Worm (Caenorhabditis elegans) whole organism, L3 larva: ENCODE results near the gene C25H3.15.

Experiments
- R02D3.7 ChIP-seq: fragments of 150-350 bp; optimal IDR thresholded peaks from 2 replicates; lab custom pipeline; 2014; ENCODE audit warnings: missing biosample characterization, missing genetic modification characterization
- aly-2 ChIP-seq: fragments of 150-350 bp; optimal IDR thresholded peaks from 2 replicates; lab custom pipeline; 2014; ENCODE audit warnings: missing biosample characterization, missing genetic modification characterization
- ama-1 ChIP-seq: fragments of 150-350 bp; optimal IDR thresholded peaks from 2 replicates; lab custom pipeline; 2018
- ceh-16 ChIP-seq: sonication (generic microtip); optimal IDR thresholded peaks from 2 replicates; lab custom pipeline; 2017; ENCODE audit warnings: missing biosample characterization, missing genetic modification characterization
- ceh-82 ChIP-seq: fragments of 150-350 bp; optimal IDR thresholded peaks from 2 replicates; lab custom pipeline; 2014; ENCODE audit warnings: missing biosample characterization, missing genetic modification characterization
- ceh-9 ChIP-seq: sonication (generic microtip); optimal IDR thresholded peaks from 2 replicates; lab custom pipeline; 2018; ENCODE audit warnings: missing biosample characterization, missing genetic modification characterization
- daf-12 ChIP-seq: fragments of 150-350 bp; optimal IDR thresholded peaks from 2 replicates; lab custom pipeline; 2014; ENCODE audit warnings: missing biosample characterization, missing genetic modification reagents, missing genetic modification characterization
- egl-27 ChIP-seq: sonication (generic microtip); optimal IDR thresholded peaks from 4 replicates; lab custom pipeline; 2017; ENCODE audit warnings: missing biosample characterization, missing genetic modification reagents, missing genetic modification characterization
- egl-5 ChIP-seq: fragments of 150-350 bp; optimal IDR thresholded peaks from 2 replicates; lab custom pipeline; 2017; ENCODE audit warnings: missing biosample characterization, missing genetic modification reagents, missing genetic modification characterization, inconsistent platforms
- elt-1 ChIP-seq: fragments of 150-350 bp; optimal IDR thresholded peaks from 2 replicates; lab custom pipeline; 2014; ENCODE audit warnings: missing biosample characterization, missing genetic modification characterization
- elt-2 ChIP-seq: sonication (generic microtip); optimal IDR thresholded peaks from 2 replicates; lab custom pipeline; 2016; ENCODE audit warnings: missing genetic modification reagents, mild to moderate bottlenecking, missing genetic modification characterization, missing compliant biosample characterization
- eor-1 ChIP-seq, 2 experiments: fragments of 150-350 bp; optimal IDR thresholded peaks; 2 replicates each; lab custom pipeline; 2014 to 2018; ENCODE audit warnings: missing biosample characterization in 2 of 2, missing genetic modification characterization in 2 of 2
- fkh-10 ChIP-seq: sonication (generic microtip); optimal IDR thresholded peaks from 2 replicates; lab custom pipeline; 2017; ENCODE audit warnings: missing biosample characterization, missing genetic modification reagents, missing genetic modification characterization
- fkh-2 ChIP-seq: fragments of 150-350 bp; optimal IDR thresholded peaks from 2 replicates; lab custom pipeline; 2014; ENCODE audit warnings: missing biosample characterization, missing genetic modification reagents, missing genetic modification characterization
- fos-1 ChIP-seq: fragments of 150-350 bp; optimal IDR thresholded peaks from 2 replicates; lab custom pipeline; 2014; ENCODE audit warnings: missing biosample characterization, missing genetic modification characterization
- hmg-11 ChIP-seq: sonication (generic microtip); optimal IDR thresholded peaks from 2 replicates; lab custom pipeline; 2016; ENCODE audit warnings: missing genetic modification characterization, missing compliant biosample characterization
- lin-15B ChIP-seq: fragments of 150-350 bp; optimal IDR thresholded peaks from 2 replicates; lab custom pipeline; 2014; ENCODE audit warnings: missing biosample characterization, missing genetic modification characterization
- lin-39 ChIP-seq: fragments of 150-350 bp; optimal IDR thresholded peaks from 2 replicates; lab custom pipeline; 2018; ENCODE audit warnings: missing biosample characterization, missing genetic modification reagents, missing genetic modification characterization
- lsy-12 ChIP-seq: sonication (generic microtip); optimal IDR thresholded peaks from 2 replicates; lab custom pipeline; 2016; ENCODE audit warnings: mild to moderate bottlenecking, missing genetic modification characterization, missing compliant biosample characterization
- mdl-1 ChIP-seq: fragments of 150-350 bp; optimal IDR thresholded peaks from 2 replicates; lab custom pipeline; 2014; ENCODE audit warnings: missing biosample characterization, missing genetic modification characterization
- mml-1 ChIP-seq: fragments of 150-350 bp; sonication (generic microtip); optimal IDR thresholded peaks from 3 replicates; lab custom pipeline; 2014; ENCODE audit warnings: missing biosample characterization, missing genetic modification characterization
- nfya-1 ChIP-seq: sonication (generic microtip); optimal IDR thresholded peaks from 2 replicates; lab custom pipeline; 2017; ENCODE audit warnings: missing genetic modification characterization, mild to moderate bottlenecking, missing compliant biosample characterization, antibody characterized with exemption, moderate library complexity; ENCODE audit not compliant: insufficient read depth
- nhr-11 ChIP-seq: fragments of 150-350 bp; optimal IDR thresholded peaks from 2 replicates; lab custom pipeline; 2014; ENCODE audit warnings: missing biosample characterization, missing genetic modification characterization
- nhr-12 ChIP-seq: fragments of 150-350 bp; optimal IDR thresholded peaks from 2 replicates; lab custom pipeline; 2014; ENCODE audit warnings: missing biosample characterization, missing genetic modification characterization
- nhr-23 ChIP-seq: fragments of 150-350 bp; optimal IDR thresholded peaks from 2 replicates; lab custom pipeline; 2014; ENCODE audit warnings: missing biosample characterization, missing genetic modification reagents, missing genetic modification characterization
- nhr-237 ChIP-seq: fragments of 150-350 bp; optimal IDR thresholded peaks from 2 replicates; lab custom pipeline; 2014; ENCODE audit warnings: missing biosample characterization, missing genetic modification characterization
- nhr-25 ChIP-seq: sonication (generic microtip); optimal IDR thresholded peaks from 2 replicates; lab custom pipeline; 2017; ENCODE audit warnings: missing biosample characterization, missing genetic modification characterization
- nhr-28 ChIP-seq: fragments of 150-350 bp; optimal IDR thresholded peaks from 2 replicates; lab custom pipeline; 2014; ENCODE audit warnings: missing biosample characterization, missing genetic modification characterization
- nhr-43 ChIP-seq: sonication (generic microtip); optimal IDR thresholded peaks from 2 replicates; lab custom pipeline; 2016; ENCODE audit warnings: mild to moderate bottlenecking, missing genetic modification characterization, missing compliant biosample characterization; ENCODE audit not compliant: poor library complexity, severe bottlenecking
- nhr-67 ChIP-seq: fragments of 150-350 bp; optimal IDR thresholded peaks from 2 replicates; lab custom pipeline; 2014; ENCODE audit warnings: missing biosample characterization, missing genetic modification characterization
- nhr-76 ChIP-seq: fragments of 150-350 bp; sonication (generic microtip); optimal IDR thresholded peaks from 5 replicates; lab custom pipeline; 2014; ENCODE audit warnings: missing biosample characterization, missing genetic modification characterization
- nhr-77 ChIP-seq: fragments of 150-350 bp; optimal IDR thresholded peaks from 2 replicates; lab custom pipeline; 2014; ENCODE audit warnings: missing biosample characterization, missing genetic modification characterization
- pha-4 ChIP-seq: fragments of 150-350 bp; optimal IDR thresholded peaks from 2 replicates; lab custom pipeline; 2014; ENCODE audit warnings: missing biosample characterization, missing genetic modification reagents, missing genetic modification characterization
- pqm-1 ChIP-seq: fragments of 150-350 bp; optimal IDR thresholded peaks from 2 replicates; lab custom pipeline; 2017; ENCODE audit warnings: missing biosample characterization, missing genetic modification characterization, inconsistent platforms
- sea-2 ChIP-seq: fragments of 150-350 bp; sonication (generic microtip); optimal IDR thresholded peaks from 4 replicates; lab custom pipeline; 2014; ENCODE audit warnings: missing biosample characterization, missing genetic modification reagents, missing genetic modification characterization
- skn-1 ChIP-seq: fragments of 150-350 bp; optimal IDR thresholded peaks from 2 replicates; lab custom pipeline; 2014; ENCODE audit warnings: missing biosample characterization, missing genetic modification characterization
- tbx-2 ChIP-seq: sonication (generic microtip); optimal IDR thresholded peaks from 2 replicates; lab custom pipeline; 2016; ENCODE audit warnings: mild to moderate bottlenecking, missing genetic modification characterization, missing compliant biosample characterization
- unc-39 ChIP-seq: sonication (generic microtip); optimal IDR thresholded peaks from 4 replicates; lab custom pipeline; 2017; ENCODE audit warnings: missing biosample characterization, missing genetic modification characterization
- unc-62 ChIP-seq: fragments of 150-350 bp; sonication (generic microtip); optimal IDR thresholded peaks from 4 replicates; lab custom pipeline; 2014; ENCODE audit warnings: missing biosample characterization, missing genetic modification reagents, missing genetic modification characterization
- zag-1 ChIP-seq: fragments of 150-350 bp; optimal IDR thresholded peaks from 2 replicates; lab custom pipeline; 2014; ENCODE audit warnings: missing biosample characterization, missing genetic modification characterization
- ztf-11 ChIP-seq: fragments of 150-350 bp; optimal IDR thresholded peaks from 2 replicates; lab custom pipeline; 2014; ENCODE audit warnings: missing biosample characterization, missing genetic modification characterization

C25H3.15 gene

DNA sequence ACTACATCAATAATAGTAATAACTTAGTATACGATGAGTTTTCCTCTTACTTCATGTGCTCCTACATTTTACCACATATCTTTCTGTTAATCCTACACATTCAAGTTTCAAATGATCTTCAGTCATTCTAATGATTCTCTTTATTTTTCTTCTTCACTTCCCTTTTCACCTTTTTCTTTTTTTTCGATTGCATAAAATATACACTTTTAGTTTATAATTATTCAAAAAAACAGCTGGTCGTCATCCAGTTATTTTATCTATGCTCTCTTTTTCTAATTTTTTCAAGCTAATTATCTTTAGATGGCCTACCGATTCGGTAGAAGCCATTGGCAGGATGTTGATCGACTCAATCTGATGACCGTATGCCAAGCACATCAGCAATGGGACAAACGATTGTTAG, 10.9 kb upstream of the C25H3.15 start, which contains the start of gene F59E12.1:
Gene F59E12.1 (plus strand): TSS at position 301 of the 400 bp plus-strand sequence.
- TF ChIP-seq nhr-76 (tag; lab: Kevin White, UChicago), result no peak
- no peak for TF ChIP-seq mdl-1 (tag; lab: Kevin White, UChicago)
- no peak for TF ChIP-seq ztf-11
- no peak for TF ChIP-seq fos-1 (tag; lab: Kevin White, UChicago)
- TF ChIP-seq ceh-82, result no peak
- no peak for TF ChIP-seq aly-2 (tag; lab: Kevin White, UChicago)
- no peak for TF ChIP-seq tbx-2 (tag; lab: Kevin White, UChicago)
- TF ChIP-seq nhr-28 (tag; lab: Kevin White, UChicago), result no peak
- TF ChIP-seq unc-62 (GFP tag; lab: Kevin White, UChicago), result no peak
- TF ChIP-seq egl-27 (tag; lab: Kevin White, UChicago), result no peak
- no peak for TF ChIP-seq unc-39 (tag; lab: Kevin White, UChicago)
- TF ChIP-seq nhr-237 (tag; lab: Kevin White, UChicago), result no peak
- TF ChIP-seq, all 47 proteins: peak for 0

DNA sequence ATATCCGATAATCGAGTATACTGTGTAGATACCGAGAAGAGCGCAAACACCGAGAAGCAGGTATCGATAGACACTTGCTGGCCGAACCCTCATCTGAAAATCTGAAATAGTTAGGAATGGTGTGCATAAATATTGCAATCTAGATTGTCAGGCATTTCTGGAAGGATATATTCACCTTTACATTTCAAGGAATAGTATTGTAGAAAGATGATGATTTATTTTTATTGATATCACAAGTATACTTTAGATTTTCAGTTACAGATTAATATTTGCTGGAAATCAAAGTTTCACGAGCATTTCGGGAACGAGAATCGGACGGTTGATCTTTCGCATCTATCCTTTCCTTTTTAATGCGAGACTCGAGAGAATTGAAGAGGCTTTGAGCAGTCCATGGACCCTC, 5.5 kb upstream of the C25H3.15 start, which contains the start of gene fut-3:
Gene fut-3 (minus strand): TSS at position 101 of the 400 bp plus-strand sequence.
- TF ChIP-seq lin-39 (tag; lab: Kevin White, UChicago) (no peak), egl-5 (no peak), nhr-43 (tag; lab: Kevin White, UChicago) (no peak), fkh-2 (tag; lab: Kevin White, UChicago) (no peak), eor-1 (tag; optimal IDR thresholded peaks at IDR 0.05; lab: Kevin White, UChicago) (no peak), nhr-77 (tag; lab: Kevin White, UChicago) (no peak), unc-62 (GFP tag; lab: Kevin White, UChicago) (no peak), pha-4 (tag; lab: Kevin White, UChicago) (no peak), unc-39 (tag; lab: Kevin White, UChicago) (no peak), ztf-11 (no peak), R02D3.7 (tag; lab: Kevin White, UChicago) (no peak), nfya-1 (tag; lab: Kevin White, UChicago) (no peak), fkh-10 (GFP tag; lab: Kevin White, UChicago) (no peak), nhr-23 (tag; lab: Kevin White, UChicago) (no peak)
- TF ChIP-seq, all 47 proteins: peak for 0

- TF ChIP-seq ama-1 (lab: Kevin White, UChicago) (no peak), nhr-77 (tag; lab: Kevin White, UChicago) (no peak), fos-1 (tag; lab: Kevin White, UChicago) (no peak), aly-2 (tag; lab: Kevin White, UChicago) (no peak), ztf-11 (no peak), pqm-1 (tag; lab: Kevin White, UChicago) (no peak), skn-1 (tag; lab: Kevin White, UChicago) (no peak), zag-1 (tag; lab: Kevin White, UChicago) (no peak), egl-5 (no peak), ceh-82 (no peak)
Observed at ce11 chrII:5660155-5660554, 5.0 kb upstream of the C25H3.15 start.

- TF ChIP-seq nhr-23 (tag; lab: Kevin White, UChicago) (peak; percentile 49), mml-1 (tag; lab: Kevin White, UChicago) (no peak), nhr-12 (tag; lab: Kevin White, UChicago) (no peak), nhr-25 (tag; lab: Kevin White, UChicago) (peak; percentile 80), elt-2 (peak; percentile 65), nhr-67 (tag; lab: Kevin White, UChicago) (no peak), sea-2 (GFP tag; lab: Kevin White, UChicago) (no peak), unc-39 (tag; lab: Kevin White, UChicago) (no peak), fos-1 (tag; lab: Kevin White, UChicago) (no peak), nhr-28 (tag; lab: Kevin White, UChicago) (no peak), skn-1 (tag; lab: Kevin White, UChicago) (no peak), fkh-10 (GFP tag; lab: Kevin White, UChicago) (peak; percentile 19), nhr-43 (tag; lab: Kevin White, UChicago) (peak; percentile 78), elt-1 (tag; lab: Kevin White, UChicago) (no peak), lin-15B (tag; lab: Kevin White, UChicago) (peak; percentile 80), unc-62 (GFP tag; lab: Kevin White, UChicago) (peak; percentile 10), tbx-2 (tag; lab: Kevin White, UChicago) (peak; percentile 67), hmg-11 (tag; lab: Kevin White, UChicago) (peak; percentile 98), pqm-1 (tag; lab: Kevin White, UChicago) (peak; percentile 2), lin-39 (tag; lab: Kevin White, UChicago) (peak; percentile 98), lsy-12 (tag; lab: Kevin White, UChicago) (peak; percentile 74), nhr-11 (tag; lab: Kevin White, UChicago) (no peak), nhr-237 (tag; lab: Kevin White, UChicago) (no peak), ceh-9 (tag; lab: Kevin White, UChicago) (no peak), ama-1 (lab: Kevin White, UChicago) (peak; percentile 100), egl-27 (tag; lab: Kevin White, UChicago) (no peak), ceh-16 (no peak), zag-1 (tag; lab: Kevin White, UChicago) (no peak), nhr-77 (tag; lab: Kevin White, UChicago) (no peak), ceh-82 (no peak), daf-12 (no peak)
Observed at ce11 chrII:5660736-5661734, 4.1 kb upstream of the C25H3.15 start, which contains the start of the genes ift-43 and mdt-26. TSS of gene ift-43 (minus strand) at chrII:5660786. TSS of gene mdt-26 (plus strand) at chrII:5661181.
